Worm (Caenorhabditis elegans): Measurements from ENCODE around the gene his-4.
A peak's percentile ranks its signal among the peaks of the same experiment; 100 is the strongest.

his-4 gene

ce11 chrV:16041412-16041811, 1.1 kb upstream of the his-4 start:
- TF ChIP-seq ceh-79 (tag; optimal IDR thresholded peaks at IDR 0.05) (no peak), F52B5.7 (tag; optimal IDR thresholded peaks at IDR 0.05) (no peak), attf-3 (GFP tag; conservative IDR thresholded peaks at IDR 0.05) (no peak), mcd-1 (GFP tag; IDR thresholded peaks at IDR 0.05) (no peak), ztf-26 (tag; optimal IDR thresholded peaks at IDR 0.05) (no peak), madf-10 (tag; optimal IDR thresholded peaks at IDR 0.05) (no peak), nhr-27 (tag; optimal IDR thresholded peaks at IDR 0.05) (no peak)

ce11 chrV:16040848-16041247, 533 bp upstream of the his-4 start:
- peak; percentile 31; the same call in 1 of the 2 replicates for TF ChIP-seq ekl-4 (GFP tag; IDR thresholded peaks at IDR 0.05)

- no peak for TF ChIP-seq mcd-1 (GFP tag; IDR thresholded peaks at IDR 0.05)
- TF ChIP-seq D2030.7 (GFP tag; IDR thresholded peaks at IDR 0.05) = no peak
- no peak for TF ChIP-seq fkh-3 (tag; optimal IDR thresholded peaks at IDR 0.05)
- no peak for TF ChIP-seq dpff-1 (tag; optimal IDR thresholded peaks at IDR 0.05)
- TF ChIP-seq F23B12.7 (tag; optimal IDR thresholded peaks at IDR 0.05; ENCODE audit: insufficient read depth) = no peak
- TF ChIP-seq B0035.1 (tag; optimal IDR thresholded peaks at IDR 0.05) = no peak
- TF ChIP-seq nfya-1 (tag; optimal IDR thresholded peaks at IDR 0.05; ENCODE audit: borderline replicate concordance, insufficient read depth) = no peak
- TF ChIP-seq hmg-1.2 (GFP tag; IDR thresholded peaks at IDR 0.05) = no peak
- TF ChIP-seq madf-6 (GFP tag; IDR thresholded peaks at IDR 0.05) = 0 out of 2 replicates have a peak, but pooled peaks have one; percentile 15
- TF ChIP-seq aptf-2 (GFP tag; conservative IDR thresholded peaks at IDR 0.05) = peak; percentile 97
- TF ChIP-seq aptf-3 (GFP tag; IDR thresholded peaks at IDR 0.05) = 0 out of 2 replicates have a peak, but pooled peaks have one; percentile 65
These were observed 4.1 kb downstream of the his-4 start, which contains the start of gene T10C6.10 for ce11 chrV:16036166-16036565. Gene T10C6.10 (plus strand): TSS chrV:16036413.

ce11 chrV:16033491-16033890, 6.8 kb downstream of the his-4 start:
- TF ChIP-seq aptf-2 (GFP tag; conservative IDR thresholded peaks at IDR 0.05) = peak; percentile 99
- no peak for TF ChIP-seq hlh-26 (GFP tag; conservative IDR thresholded peaks at IDR 0.05)
- no peak for TF ChIP-seq mxl-1 (tag; optimal IDR thresholded peaks at IDR 0.05)
- 0 out of 2 replicates have a peak, but pooled peaks have one; percentile 39 for TF ChIP-seq zfh-2 (GFP tag; conservative IDR thresholded peaks at IDR 0.05)
- TF ChIP-seq aptf-3 (GFP tag; IDR thresholded peaks at IDR 0.05) = peak; percentile 97
- peak; percentile 56; the same call in 1 of the 2 replicates for TF ChIP-seq madf-8 (GFP tag; conservative IDR thresholded peaks at IDR 0.05)
- TF ChIP-seq madf-6 (GFP tag; IDR thresholded peaks at IDR 0.05) = peak; percentile 86

ce11 chrV:16032761-16033160, 7.6 kb downstream of the his-4 start, which contains the start of gene T10C6.16:
Gene T10C6.16 (minus strand): TSS chrV:16033005.
- TF ChIP-seq hmg-1.2 (GFP tag; IDR thresholded peaks at IDR 0.05) = no peak
- TF ChIP-seq ztf-26 (tag; optimal IDR thresholded peaks at IDR 0.05) = no peak
- TF ChIP-seq zfh-2 (GFP tag; conservative IDR thresholded peaks at IDR 0.05) = no peak
- no peak for TF ChIP-seq C17E4.6 (GFP tag; IDR thresholded peaks at IDR 0.05)
- no peak for TF ChIP-seq madf-6 (GFP tag; IDR thresholded peaks at IDR 0.05)
- no peak for TF ChIP-seq Y95B8A.8 (GFP tag; IDR thresholded peaks at IDR 0.05)
- no peak for TF ChIP-seq snpc-3.4 (tag; optimal IDR thresholded peaks at IDR 0.05)
- no peak for TF ChIP-seq K12H6.12 (tag; optimal IDR thresholded peaks at IDR 0.05)
- no peak for TF ChIP-seq mxl-1 (tag; optimal IDR thresholded peaks at IDR 0.05)
- TF ChIP-seq zim-3 (tag; optimal IDR thresholded peaks at IDR 0.05) = no peak
- no peak for TF ChIP-seq B0019.2 (GFP tag; conservative IDR thresholded peaks at IDR 0.05)
- TF ChIP-seq madf-10 (tag; optimal IDR thresholded peaks at IDR 0.05) = no peak
- TF ChIP-seq tbx-9 (tag; optimal IDR thresholded peaks at IDR 0.05; ENCODE audit: borderline replicate concordance) = no peak
- TF ChIP-seq F33H1.4 (GFP tag; IDR thresholded peaks at IDR 0.05) = no peak
- no peak for TF ChIP-seq lin-35 (GFP tag; optimal IDR thresholded peaks at IDR 0.05)
- no peak for TF ChIP-seq atf-7 (tag; optimal IDR thresholded peaks at IDR 0.05)
- no peak for TF ChIP-seq cebp-1 (GFP tag; IDR thresholded peaks at IDR 0.05)
- TF ChIP-seq cebp-1 (tag; optimal IDR thresholded peaks at IDR 0.05) = no peak
- no peak for TF ChIP-seq hrde-1 (tag; optimal IDR thresholded peaks at IDR 0.05; ENCODE audit: borderline replicate concordance)

Measured in whole organism, young adult.